Fruit fly (Drosophila melanogaster): Measurements from ENCODE around the gene BoYb.

Gene BoYb

DNA sequence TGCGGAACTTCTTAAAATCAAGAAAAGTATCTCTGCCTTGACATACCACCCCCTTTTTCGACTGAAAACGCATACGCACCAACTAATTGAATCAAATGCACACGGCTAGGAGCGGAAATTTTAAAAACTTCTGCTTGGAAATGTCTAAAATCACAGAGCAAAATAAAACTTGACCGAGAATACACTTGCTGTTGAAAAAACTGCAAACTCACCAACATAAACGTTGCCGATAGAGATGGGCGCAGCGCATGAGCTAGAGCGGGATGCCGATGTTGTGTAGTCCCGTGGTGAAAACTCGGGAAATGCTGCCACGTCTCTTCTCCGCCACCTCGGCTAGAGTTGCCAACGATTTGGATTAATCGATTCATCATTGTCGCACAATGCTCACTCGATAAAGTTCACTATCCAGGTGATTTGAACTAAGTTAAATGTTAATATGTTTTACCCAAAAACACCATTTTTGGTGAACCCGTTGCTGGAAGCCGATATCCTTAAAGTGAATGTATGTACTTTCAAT is 29.8 kb upstream of the BoYb start, which contains the start of the genes CG11109 and Arf1:
Gene CG11109, plus strand, starts transcription at position 356 of the 517 bp plus-strand sequence.
Gene Arf1, minus strand, starts transcription at position 387 of the 517 bp plus-strand sequence.
- TF ChIP-seq Ets98B (GFP tag; IDR thresholded peaks at IDR 0.05) = no peak
- TF ChIP-seq CG17806 (tag; optimal IDR thresholded peaks at IDR 0.05) = no peak
- TF ChIP-seq gl (tag; optimal IDR thresholded peaks at IDR 0.05) = no peak
- TF ChIP-seq Pif1A (GFP tag; optimal IDR thresholded peaks at IDR 0.05) = no peak
- no peak for TF ChIP-seq Pif1B (GFP tag; optimal IDR thresholded peaks at IDR 0.05)
- TF ChIP-seq CG4496 (GFP tag; IDR thresholded peaks at IDR 0.05) = no peak
- TF ChIP-seq CG34367 (tag; optimal IDR thresholded peaks at IDR 0.05) = no peak
- TF ChIP-seq CG15710 (tag; optimal IDR thresholded peaks at IDR 0.05) = no peak
- no peak for TF ChIP-seq rn (GFP tag; IDR thresholded peaks at IDR 0.05)
- no peak for TF ChIP-seq CG13204 (GFP tag; optimal IDR thresholded peaks at IDR 0.05)

DNA sequence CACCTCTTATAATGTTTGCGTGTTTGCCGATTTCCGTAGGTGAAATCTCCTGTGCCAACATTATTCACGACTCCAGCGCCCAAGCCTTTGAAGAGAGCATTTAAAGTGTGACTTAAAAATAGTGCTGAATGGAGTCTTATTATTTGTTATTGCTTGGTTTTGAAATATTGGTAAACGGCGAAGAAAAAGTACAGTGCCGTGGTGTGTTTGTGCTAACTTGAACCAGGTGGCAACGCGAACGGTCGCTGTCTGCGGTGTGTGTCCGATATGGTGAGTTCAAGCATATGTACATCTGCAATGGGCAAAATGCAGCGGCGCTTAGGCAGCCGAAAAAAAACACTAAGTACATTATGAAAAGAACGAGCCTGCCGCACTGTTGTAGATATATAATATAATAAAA is 23.8 kb upstream of the BoYb start:
- 0 out of 2 replicates have a peak, but pooled peaks have one; percentile 36 for TF ChIP-seq CG12605 (GFP tag; IDR thresholded peaks at IDR 0.05)
- TF ChIP-seq CG15710 (tag; optimal IDR thresholded peaks at IDR 0.05) = no peak
- no peak for TF ChIP-seq CG32121 (GFP tag; IDR thresholded peaks at IDR 0.05)
- no peak for TF ChIP-seq EcR (GFP tag; optimal IDR thresholded peaks at IDR 0.05)

DNA sequence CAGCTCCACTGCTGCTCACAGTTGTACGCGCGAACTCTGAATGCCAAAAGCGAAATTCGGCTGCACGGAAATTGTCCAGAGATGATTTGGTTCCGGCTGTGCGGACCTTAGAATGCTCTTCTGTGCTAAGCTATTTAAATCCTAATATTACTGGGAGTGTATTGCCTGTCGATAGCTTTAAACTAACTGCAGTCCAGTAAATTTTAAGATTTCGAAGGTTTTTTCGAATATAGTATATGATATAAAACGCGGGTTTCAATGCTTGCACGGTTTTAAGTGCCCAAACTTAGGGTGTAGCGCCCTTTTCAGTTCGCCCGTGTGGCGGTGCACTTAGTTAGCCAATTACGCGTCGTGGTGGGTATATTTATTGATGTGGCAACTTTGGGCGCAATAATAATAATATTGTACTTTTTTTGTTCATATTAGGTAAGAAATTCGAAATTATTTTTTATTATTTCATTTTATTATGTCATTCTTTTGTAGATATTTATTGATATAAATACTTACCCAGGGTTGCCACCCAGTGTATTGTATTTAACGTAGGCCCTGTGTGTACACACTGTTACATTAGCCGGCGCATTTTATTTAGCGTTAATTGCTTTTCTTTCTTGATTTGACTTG is 22.9 kb upstream of the BoYb start, which contains the start of the genes Chro and Ssl1:
Gene Chro, minus strand, starts transcription at position 262 of the 621 bp plus-strand sequence.
Gene Ssl1, plus strand, starts transcription at position 367 of the 621 bp plus-strand sequence.
- TF ChIP-seq CG14655 (GFP tag; optimal IDR thresholded peaks at IDR 0.05) = peak; percentile 100
- peak; percentile 100 for TF ChIP-seq Snoo (tag; optimal IDR thresholded peaks at IDR 0.05)
- TF ChIP-seq CG17806 (tag; optimal IDR thresholded peaks at IDR 0.05) = peak; percentile 100
- peak; percentile 100 for TF ChIP-seq CG32121 (GFP tag; IDR thresholded peaks at IDR 0.05)
- TF ChIP-seq CG8159 (tag; optimal IDR thresholded peaks at IDR 0.05) = peak; percentile 100
- TF ChIP-seq CG8301 (tag; optimal IDR thresholded peaks at IDR 0.05) = peak; percentile 100
- peak; percentile 100 for TF ChIP-seq CG4496 (GFP tag; IDR thresholded peaks at IDR 0.05)
- peak; percentile 86 for TF ChIP-seq EcR (GFP tag; optimal IDR thresholded peaks at IDR 0.05)
- no peak for TF ChIP-seq D1 (tag; optimal IDR thresholded peaks at IDR 0.05)
- TF ChIP-seq gl (tag; optimal IDR thresholded peaks at IDR 0.05) = peak; percentile 99
- TF ChIP-seq CG13204 (GFP tag; optimal IDR thresholded peaks at IDR 0.05) = peak; percentile 98
- TF ChIP-seq CG10348 (GFP tag; IDR thresholded peaks at IDR 0.05) = peak; percentile 99
- peak; percentile 99 for TF ChIP-seq rn (GFP tag; IDR thresholded peaks at IDR 0.05)
- peak; percentile 99 for TF ChIP-seq CG12605 (GFP tag; IDR thresholded peaks at IDR 0.05)
- peak; percentile 100 for TF ChIP-seq CG34367 (tag; optimal IDR thresholded peaks at IDR 0.05)
- peak; percentile 100 for TF ChIP-seq Ets98B (GFP tag; IDR thresholded peaks at IDR 0.05)
- peak; percentile 100 for TF ChIP-seq CG9948 (tag; optimal IDR thresholded peaks at IDR 0.05)
- TF ChIP-seq Pif1B (GFP tag; optimal IDR thresholded peaks at IDR 0.05) = peak; percentile 100
- TF ChIP-seq Pif1A (GFP tag; optimal IDR thresholded peaks at IDR 0.05) = peak; percentile 100
- peak; percentile 100 for TF ChIP-seq CG15710 (tag; optimal IDR thresholded peaks at IDR 0.05)
- peak; percentile 100 for TF ChIP-seq fd96Ca (GFP tag; IDR thresholded peaks at IDR 0.05)

DNA sequence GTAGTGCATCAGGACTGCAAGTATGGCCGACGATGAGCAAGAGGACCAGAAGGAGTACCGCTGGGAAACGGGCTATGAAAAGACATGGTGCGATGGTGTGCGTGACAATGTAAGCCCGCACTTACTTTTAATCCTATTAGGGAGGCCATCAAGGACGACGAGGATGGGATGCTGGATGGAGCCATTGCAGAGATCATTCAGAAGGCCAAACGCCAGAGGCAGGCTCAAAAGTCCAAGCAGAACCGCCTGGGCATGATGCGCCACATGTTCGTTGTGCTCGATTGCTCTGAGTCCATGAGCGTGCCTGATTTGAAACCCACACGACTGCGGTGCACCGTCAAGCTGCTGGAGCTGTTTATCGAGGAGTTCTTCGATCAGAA is 22.4 kb upstream of the BoYb start:
- TF ChIP-seq Pif1A (GFP tag; optimal IDR thresholded peaks at IDR 0.05) = no peak
- TF ChIP-seq CG14655 (GFP tag; optimal IDR thresholded peaks at IDR 0.05) = no peak
- no peak for TF ChIP-seq CG32121 (GFP tag; IDR thresholded peaks at IDR 0.05)
- no peak for TF ChIP-seq fd96Ca (GFP tag; IDR thresholded peaks at IDR 0.05)
- TF ChIP-seq D1 (tag; optimal IDR thresholded peaks at IDR 0.05) = no peak
- TF ChIP-seq CG8301 (tag; optimal IDR thresholded peaks at IDR 0.05) = no peak
- no peak for TF ChIP-seq CG8159 (tag; optimal IDR thresholded peaks at IDR 0.05)
- TF ChIP-seq CG34367 (tag; optimal IDR thresholded peaks at IDR 0.05) = no peak
- TF ChIP-seq CG15710 (tag; optimal IDR thresholded peaks at IDR 0.05) = no peak
- TF ChIP-seq EcR (GFP tag; optimal IDR thresholded peaks at IDR 0.05) = no peak
- no peak for TF ChIP-seq Pif1B (GFP tag; optimal IDR thresholded peaks at IDR 0.05)
- TF ChIP-seq CG10348 (GFP tag; IDR thresholded peaks at IDR 0.05) = no peak
- TF ChIP-seq rn (GFP tag; IDR thresholded peaks at IDR 0.05) = no peak

DNA sequence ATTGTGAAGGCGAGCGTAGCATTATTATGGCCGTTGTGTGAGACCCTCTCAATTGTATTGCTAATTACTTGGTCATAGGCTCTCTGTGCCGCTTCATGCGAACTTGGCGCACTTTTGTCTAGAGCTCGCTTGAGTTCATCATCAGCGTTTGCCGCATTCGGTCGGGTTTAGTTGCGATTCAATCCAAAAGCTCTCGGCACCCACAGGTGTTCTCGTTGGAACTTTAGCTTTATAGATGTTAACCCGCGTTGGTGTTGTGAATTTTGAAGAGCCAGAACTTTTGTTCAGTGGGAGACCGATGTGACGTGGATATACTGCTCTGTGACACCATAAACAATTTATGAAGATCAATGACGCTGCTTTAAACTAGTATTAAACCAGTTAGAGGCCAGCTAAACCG is 20.8 kb upstream of the BoYb start, which contains the start of gene slif:
Gene slif, plus strand, starts transcription at position 132 of the 400 bp plus-strand sequence.
- no peak for TF ChIP-seq EcR (GFP tag; optimal IDR thresholded peaks at IDR 0.05)
- TF ChIP-seq CG13204 (GFP tag; optimal IDR thresholded peaks at IDR 0.05) = no peak
- no peak for TF ChIP-seq CG8159 (tag; optimal IDR thresholded peaks at IDR 0.05)
- no peak for TF ChIP-seq CG17806 (tag; optimal IDR thresholded peaks at IDR 0.05)
- TF ChIP-seq CG15710 (tag; optimal IDR thresholded peaks at IDR 0.05) = no peak
- TF ChIP-seq CG12605 (GFP tag; IDR thresholded peaks at IDR 0.05) = no peak
- TF ChIP-seq Snoo (tag; optimal IDR thresholded peaks at IDR 0.05) = no peak
- TF ChIP-seq CG8301 (tag; optimal IDR thresholded peaks at IDR 0.05) = no peak
- no peak for TF ChIP-seq CG9948 (tag; optimal IDR thresholded peaks at IDR 0.05)
- TF ChIP-seq rn (GFP tag; IDR thresholded peaks at IDR 0.05) = no peak
- no peak for TF ChIP-seq Ets98B (GFP tag; IDR thresholded peaks at IDR 0.05)
- no peak for TF ChIP-seq CG4496 (GFP tag; IDR thresholded peaks at IDR 0.05)
- no peak for TF ChIP-seq gl (tag; optimal IDR thresholded peaks at IDR 0.05)

DNA sequence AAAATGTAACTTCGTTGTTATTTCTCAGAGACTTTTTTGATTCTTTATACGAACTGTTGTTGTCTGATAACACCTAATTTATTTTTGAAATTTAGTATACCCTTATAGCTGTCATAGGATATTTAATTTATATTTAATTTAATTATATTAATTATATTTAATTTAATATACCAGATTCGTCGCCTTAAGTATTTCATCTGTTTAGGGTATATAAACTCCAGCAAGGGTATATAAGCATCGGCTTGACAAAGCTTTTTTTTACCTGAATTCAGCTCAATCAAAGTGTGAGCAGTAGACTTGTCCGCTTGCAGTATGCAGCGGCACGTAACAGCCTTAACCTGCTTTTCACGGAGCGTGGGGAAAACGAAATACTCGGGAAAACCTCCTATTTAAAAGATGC is 18.1 kb upstream of the BoYb start:
- TF ChIP-seq Snoo (tag; optimal IDR thresholded peaks at IDR 0.05) (no peak), CG4496 (GFP tag; IDR thresholded peaks at IDR 0.05) (0 out of 3 replicates have a peak, but pooled peaks have one; percentile 6), CG15710 (tag; optimal IDR thresholded peaks at IDR 0.05) (no peak)

All from whole organism, pupa.